Fruit fly (Drosophila melanogaster) whole organism, embryonic: Measurements from ENCODE around the gene nop5.

Experiments used
- Adf1 ChIP-seq: fragments of 200-800 bp; sonication (Bioruptor generic); IDR thresholded peaks from 2 replicates; pipeline ENCODE4 v1.3.6; 2022; ENCODE audit warnings: missing biosample characterization, missing genetic modification characterization
- CG10431 ChIP-seq: fragments of 200-800 bp; sonication (Bioruptor generic); optimal IDR thresholded peaks from 3 replicates; lab custom pipeline; 2018; ENCODE audit warnings: missing biosample characterization, mild to moderate bottlenecking, missing genetic modification characterization
- CG10462 ChIP-seq: fragments of 200-800 bp; sonication (Bioruptor generic); optimal IDR thresholded peaks from 2 replicates; lab custom pipeline; 2016; ENCODE audit warnings: missing biosample characterization, missing genetic modification characterization
- CG11247 ChIP-seq: fragments of 200-800 bp; sonication (Bioruptor generic); IDR thresholded peaks from 2 replicates; pipeline ENCODE4 v1.3.6; 2022; ENCODE audit warnings: missing biosample characterization, missing genetic modification characterization
- CG13894 ChIP-seq: fragments of 200-800 bp; sonication (Bioruptor generic); optimal IDR thresholded peaks from 3 replicates; lab custom pipeline; 2018; ENCODE audit warnings: missing biosample characterization, mild to moderate bottlenecking, missing genetic modification characterization, moderate library complexity
- CG14050 ChIP-seq: fragments of 200-800 bp; sonication (Bioruptor generic); IDR thresholded peaks from 3 replicates; pipeline ENCODE4 v1.3.6; 2022; ENCODE audit warnings: missing biosample characterization, missing genetic modification characterization
- CG14441 ChIP-seq: fragments of 200-800 bp; sonication (Bioruptor generic); IDR thresholded peaks from 2 replicates; pipeline ENCODE4 v1.3.6; 2022; ENCODE audit warnings: missing biosample characterization, missing genetic modification characterization
- CG15601 ChIP-seq: fragments of 200-800 bp; sonication (Bioruptor generic); optimal IDR thresholded peaks from 3 replicates; lab custom pipeline; 2019; ENCODE audit warnings: missing biosample characterization, mild to moderate bottlenecking, missing genetic modification characterization, moderate library complexity
- CG17361 ChIP-seq: fragments of 200-800 bp; sonication (Bioruptor generic); IDR thresholded peaks from 3 replicates; pipeline ENCODE4 v1.3.6; 2022; ENCODE audit warnings: missing biosample characterization, missing genetic modification characterization
- CG17912 ChIP-seq: fragments of 200-800 bp; sonication (Bioruptor generic); optimal IDR thresholded peaks from 2 replicates; lab custom pipeline; 2018; ENCODE audit warnings: missing biosample characterization, mild to moderate bottlenecking, missing genetic modification characterization
- CG31441 ChIP-seq: fragments of 200-800 bp; sonication (Bioruptor generic); IDR thresholded peaks from 2 replicates; pipeline ENCODE4 v1.3.6; 2022; ENCODE audit warnings: missing biosample characterization, missing genetic modification characterization
- CG3163 ChIP-seq: fragments of 200-800 bp; sonication (Bioruptor generic); optimal IDR thresholded peaks from 3 replicates; lab custom pipeline; 2016; ENCODE audit warnings: missing biosample characterization, missing genetic modification characterization
- CG3281 ChIP-seq: fragments of 200-800 bp; sonication (Bioruptor generic); optimal IDR thresholded peaks from 3 replicates; lab custom pipeline; 2017; ENCODE audit warnings: missing biosample characterization, mild to moderate bottlenecking, missing genetic modification characterization
- CG4617 ChIP-seq: fragments of 200-800 bp; sonication (Bioruptor generic); optimal IDR thresholded peaks from 3 replicates; lab custom pipeline; 2016; ENCODE audit warnings: missing biosample characterization, missing genetic modification characterization, borderline replicate concordance
- CG4707 ChIP-seq: fragments of 200-800 bp; sonication (Bioruptor generic); optimal IDR thresholded peaks from 2 replicates; lab custom pipeline; 2018; ENCODE audit warnings: missing biosample characterization, mild to moderate bottlenecking, missing genetic modification characterization, moderate library complexity
- CG6254 ChIP-seq: fragments of 200-800 bp; sonication (Bioruptor generic); optimal IDR thresholded peaks from 3 replicates; lab custom pipeline; 2017; ENCODE audit warnings: mild to moderate bottlenecking, missing biosample characterization, missing genetic modification reagents, missing genetic modification characterization
- CG7357 ChIP-seq: fragments of 200-800 bp; sonication (Bioruptor generic); IDR thresholded peaks from 3 replicates; pipeline ENCODE4 v1.3.6; 2022; ENCODE audit warnings: missing biosample characterization, missing genetic modification characterization
- CG7556 ChIP-seq: fragments of 200-800 bp; sonication (Bioruptor generic); optimal IDR thresholded peaks from 2 replicates; lab custom pipeline; 2017; ENCODE audit warnings: missing biosample characterization, mild to moderate bottlenecking, missing genetic modification characterization
- CG7839 ChIP-seq: fragments of 200-800 bp; sonication (Bioruptor generic); optimal IDR thresholded peaks from 3 replicates; lab custom pipeline; 2018; ENCODE audit warnings: missing biosample characterization, mild to moderate bottlenecking, missing genetic modification characterization, moderate library complexity
- CG9797 ChIP-seq: fragments of 200-800 bp; sonication (Bioruptor generic); optimal IDR thresholded peaks from 3 replicates; lab custom pipeline; 2018; ENCODE audit warnings: missing biosample characterization, mild to moderate bottlenecking, missing genetic modification characterization
- Deaf1 ChIP-seq: fragments of 200-800 bp; optimal IDR thresholded peaks from 3 replicates; lab custom pipeline; 2019; ENCODE audit warnings: missing biosample characterization, mild to moderate bottlenecking, missing genetic modification characterization, moderate library complexity
- Doc2 ChIP-seq: fragments of 200-800 bp; sonication (Bioruptor generic); IDR thresholded peaks from 2 replicates; pipeline ENCODE4 v1.3.6; 2022; ENCODE audit warnings: missing biosample characterization, missing genetic modification characterization
- GATAe ChIP-seq: fragments of 200-800 bp; sonication (Bioruptor generic); conservative IDR thresholded peaks from 2 replicates; pipeline ENCODE4 v1.3.6; 2022; ENCODE audit warnings: missing biosample characterization, missing genetic modification characterization
- HLH3B ChIP-seq: fragments of 200-800 bp; sonication (Bioruptor generic); IDR thresholded peaks from 2 replicates; pipeline ENCODE4 v1.3.6; 2022; ENCODE audit warnings: missing biosample characterization, missing genetic modification characterization
- Hey ChIP-seq: fragments of 200-800 bp; sonication (Bioruptor generic); optimal IDR thresholded peaks from 3 replicates; lab custom pipeline; 2018; ENCODE audit warnings: missing biosample characterization, mild to moderate bottlenecking, missing genetic modification characterization
- HmgZ ChIP-seq: fragments of 200-800 bp; sonication (Bioruptor generic); optimal IDR thresholded peaks from 2 replicates; lab custom pipeline; 2018; ENCODE audit warnings: missing biosample characterization, mild to moderate bottlenecking, missing genetic modification characterization
- Hr51 ChIP-seq, 2 experiments: fragments of 200-800 bp; sonication (Bioruptor generic); optimal IDR thresholded peaks; 2 replicates in 1 of 2; 3 replicates in 1 of 2; lab custom pipeline; 2016 to 2018; ENCODE audit warnings: missing biosample characterization in 2 of 2, missing genetic modification characterization in 2 of 2, mild to moderate bottlenecking in 1 of 2, moderate library complexity in 1 of 2
- Lim3 ChIP-seq: fragments of 200-800 bp; sonication (Bioruptor generic); IDR thresholded peaks from 2 replicates; pipeline ENCODE4 v1.3.6; 2022; ENCODE audit warnings: missing biosample characterization, missing genetic modification characterization
- Med ChIP-seq: fragments of 200-800 bp; sonication (Bioruptor generic); peaks from one replicate; lab custom pipeline; 2016; ENCODE audit warnings: missing biosample characterization, missing genetic modification characterization, mild to moderate bottlenecking, inconsistent platforms, moderate library complexity
- Myb ChIP-seq: fragments of 200-800 bp; sonication (Bioruptor generic); optimal IDR thresholded peaks from 2 replicates; lab custom pipeline; 2016; ENCODE audit warnings: missing biosample characterization, missing genetic modification characterization
- Rfx ChIP-seq: fragments of 200-800 bp; sonication (Bioruptor generic); IDR thresholded peaks from 2 replicates; pipeline ENCODE4 v1.3.6; 2022; ENCODE audit warnings: missing biosample characterization, missing genetic modification characterization
- Spps ChIP-seq: fragments of 200-800 bp; sonication (Bioruptor generic); optimal IDR thresholded peaks from 2 replicates; lab custom pipeline; 2018; ENCODE audit warnings: missing biosample characterization, mild to moderate bottlenecking, missing genetic modification characterization
- Ssrp ChIP-seq: fragments of 200-800 bp; sonication (Bioruptor generic); optimal IDR thresholded peaks from 2 replicates; lab custom pipeline; 2018; ENCODE audit warnings: missing biosample characterization, mild to moderate bottlenecking, missing genetic modification characterization, moderate library complexity
- ac ChIP-seq: fragments of 200-800 bp; sonication (Bioruptor generic); optimal IDR thresholded peaks from 3 replicates; lab custom pipeline; 2017; ENCODE audit warnings: missing biosample characterization, mild to moderate bottlenecking, missing genetic modification characterization
- az2 ChIP-seq: fragments of 200-800 bp; sonication (Bioruptor generic); optimal IDR thresholded peaks from 3 replicates; lab custom pipeline; 2016; ENCODE audit warnings: missing biosample characterization, missing genetic modification characterization
- chm ChIP-seq: fragments of 200-800 bp; sonication (Bioruptor generic); IDR thresholded peaks from 2 replicates; pipeline ENCODE4 v1.3.6; 2022; ENCODE audit warnings: missing biosample characterization, missing genetic modification characterization
- crc ChIP-seq: fragments of 200-800 bp; sonication (Bioruptor generic); optimal IDR thresholded peaks from 2 replicates; lab custom pipeline; 2016; ENCODE audit warnings: missing biosample characterization, missing genetic modification characterization
- crp ChIP-seq, 2 experiments: fragments of 200-800 bp; sonication (Bioruptor generic); optimal IDR thresholded peaks; 2 replicates in 1 of 2; 3 replicates in 1 of 2; lab custom pipeline; 2017; ENCODE audit warnings: missing biosample characterization in 2 of 2, missing genetic modification characterization in 2 of 2, mild to moderate bottlenecking in 1 of 2, moderate library complexity in 1 of 2
- grn ChIP-seq: fragments of 200-800 bp; sonication (Bioruptor generic); optimal IDR thresholded peaks from 3 replicates; lab custom pipeline; 2017; ENCODE audit warnings: missing biosample characterization, missing genetic modification characterization
- ham ChIP-seq: fragments of 200-800 bp; sonication (Bioruptor generic); IDR thresholded peaks from 2 replicates; pipeline ENCODE4 v1.3.6; 2022; ENCODE audit warnings: missing biosample characterization, missing genetic modification characterization
- hbn ChIP-seq: fragments of 200-800 bp; sonication (Bioruptor generic); IDR thresholded peaks from 2 replicates; pipeline ENCODE4 v1.3.6; 2022; ENCODE audit warnings: missing biosample characterization, missing genetic modification characterization; ENCODE audit not compliant: partially characterized antibody
- hth ChIP-seq: fragments of >200 bp; optimal IDR thresholded peaks from 2 replicates; lab custom pipeline; 2017; ENCODE audit warnings: inconsistent platforms
- ind ChIP-seq: fragments of 200-800 bp; sonication (Bioruptor generic); optimal IDR thresholded peaks from 3 replicates; lab custom pipeline; 2016; ENCODE audit warnings: missing biosample characterization, missing genetic modification characterization
- kah ChIP-seq: fragments of 200-800 bp; sonication (Bioruptor generic); optimal IDR thresholded peaks from 2 replicates; lab custom pipeline; 2018; ENCODE audit warnings: missing biosample characterization, mild to moderate bottlenecking, missing genetic modification characterization
- kay ChIP-seq: fragments of 200-800 bp; sonication (Bioruptor generic); optimal IDR thresholded peaks from 2 replicates; lab custom pipeline; 2016; ENCODE audit warnings: missing biosample characterization, missing genetic modification characterization
- lmd ChIP-seq: fragments of 200-800 bp; sonication (Bioruptor generic); IDR thresholded peaks from 2 replicates; pipeline ENCODE4 v1.3.6; 2022; ENCODE audit warnings: missing biosample characterization, missing genetic modification characterization
- nau ChIP-seq: fragments of 200-800 bp; sonication (Bioruptor generic); optimal IDR thresholded peaks from 3 replicates; lab custom pipeline; 2017; ENCODE audit warnings: missing biosample characterization, mild to moderate bottlenecking, missing genetic modification characterization, missing genetic modification reagents
- sd ChIP-seq: fragments of 200-800 bp; sonication (Bioruptor generic); optimal IDR thresholded peaks from 3 replicates; lab custom pipeline; 2018; ENCODE audit warnings: missing biosample characterization, mild to moderate bottlenecking, missing genetic modification characterization, moderate library complexity
- ttk ChIP-seq: fragments of 200-800 bp; sonication (Bioruptor generic); IDR thresholded peaks from 2 replicates; pipeline ENCODE4 v2.1.2; 2022; ENCODE audit warnings: missing biosample characterization, missing genetic modification characterization
- wdn ChIP-seq: fragments of 200-800 bp; sonication (Bioruptor generic); IDR thresholded peaks from 2 replicates; pipeline ENCODE4 v1.3.6; 2022; ENCODE audit warnings: missing biosample characterization, missing genetic modification characterization

Gene nop5

DNA sequence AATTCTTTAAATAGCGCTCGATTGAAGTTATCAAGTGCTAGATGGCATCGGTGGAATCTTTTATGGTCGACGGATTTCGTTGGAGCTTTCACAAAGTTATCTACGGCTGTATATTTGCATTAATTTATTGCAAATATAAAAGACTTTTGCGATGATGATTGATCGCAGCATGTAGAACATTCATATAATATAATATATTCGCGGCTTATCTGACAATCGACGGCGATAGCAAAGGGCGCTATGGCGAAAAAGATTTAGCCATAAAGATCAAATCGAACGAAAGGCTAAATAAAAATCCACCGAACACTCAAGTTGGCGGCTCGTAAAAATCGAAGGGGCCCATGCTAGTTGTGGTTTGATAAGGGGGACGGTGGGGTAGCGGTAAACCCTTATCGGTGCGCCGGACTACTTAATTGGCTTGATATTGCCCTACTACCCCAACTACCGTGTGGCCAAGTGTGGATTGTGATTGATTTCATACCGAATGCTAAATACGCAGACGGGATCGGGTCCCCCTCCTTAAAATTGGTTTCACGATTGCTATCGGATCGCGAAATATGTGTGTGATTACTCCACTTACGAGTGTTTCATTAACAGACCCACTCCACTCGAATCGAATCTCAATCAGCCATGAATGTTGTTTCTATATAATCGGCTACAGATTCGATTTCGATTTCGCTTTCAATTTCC, 50.2 kb downstream of the nop5 start (continued):
- no peak for TF ChIP-seq CG10431 (GFP tag; lab: Kevin White, UChicago)
- TF ChIP-seq wdn (GFP tag; lab: Robert Waterston, UW), result no peak
- TF ChIP-seq CG6254 (GFP tag; lab: Kevin White, UChicago), result no peak
- TF ChIP-seq CG10462, result no peak
- peak; percentile 90 for TF ChIP-seq GATAe (GFP tag; lab: Robert Waterston, UW)
- TF ChIP-seq Adf1 (GFP tag; lab: Robert Waterston, UW), result peak; percentile 29; the same call in 1 of the 2 replicates
- TF ChIP-seq CG13894 (tag; lab: Kevin White, UChicago), result peak; percentile 18
- TF ChIP-seq HLH3B (GFP tag; lab: Robert Waterston, UW), result no peak
- peak; percentile 37 for TF ChIP-seq Deaf1 (tag; lab: Kevin White, UChicago)
- no peak for TF ChIP-seq Ssrp (tag; lab: Kevin White, UChicago)
- TF ChIP-seq CG3163, result no peak
- no peak for TF ChIP-seq CG15601 (tag; lab: Kevin White, UChicago)
- TF ChIP-seq CG4707 (GFP tag; lab: Kevin White, UChicago), result no peak
- no peak for TF ChIP-seq CG17361 (GFP tag; lab: Robert Waterston, UW)
- no peak for TF ChIP-seq Spps (tag; lab: Kevin White, UChicago)
- TF ChIP-seq CG14050 (GFP tag; lab: Robert Waterston, UW), result no peak
- TF ChIP-seq nau (GFP tag; lab: Kevin White, UChicago), result no peak
- TF ChIP-seq hbn (GFP tag; lab: Robert Waterston, UW), result no peak
- TF ChIP-seq Doc2 (GFP tag; lab: Robert Waterston, UW), result no peak
- no peak for TF ChIP-seq CG31441
- TF ChIP-seq CG3281, result peak; percentile 42
- no peak; the same call in 1 of the 2 replicates for TF ChIP-seq Lim3 (GFP tag; lab: Robert Waterston, UW)
- TF ChIP-seq CG4617 (GFP tag; lab: Kevin White, UChicago), result no peak
- no peak for TF ChIP-seq crp (GFP tag; optimal IDR thresholded peaks at IDR 0.05; lab: Kevin White, UChicago)
- no peak for TF ChIP-seq Hr51 (GFP tag; optimal IDR thresholded peaks at IDR 0.05; lab: Kevin White, UChicago)
- TF ChIP-seq hth (lab: Kevin White, UChicago), result no peak
- peak; percentile 96 for TF ChIP-seq grn (GFP tag; lab: Kevin White, UChicago)
- TF ChIP-seq CG9797 (GFP tag; lab: Kevin White, UChicago), result no peak
- TF ChIP-seq chm (GFP tag; lab: Robert Waterston, UW), result no peak
- no peak for TF ChIP-seq ttk (GFP tag; lab: Robert Waterston, UW)
- TF ChIP-seq Hey, result peak; percentile 71
- TF ChIP-seq CG7357 (GFP tag; lab: Robert Waterston, UW), result no peak
- peak; percentile 85 for TF ChIP-seq sd (tag; lab: Kevin White, UChicago)
- no peak for TF ChIP-seq crc
- peak; percentile 23 for TF ChIP-seq HmgZ (tag; lab: Kevin White, UChicago)
- no peak for TF ChIP-seq CG7839 (tag; lab: Kevin White, UChicago)
- TF ChIP-seq CG11247 (GFP tag; lab: Robert Waterston, UW), result no peak
- no peak for TF ChIP-seq kah
- TF ChIP-seq ind (GFP tag; lab: Kevin White, UChicago), result no peak
- TF ChIP-seq CG17912, result no peak
- TF ChIP-seq Med (GFP tag; lab: Kevin White, UChicago), result peak; percentile 56
- TF ChIP-seq ham, result no peak
- no peak for TF ChIP-seq az2
- TF ChIP-seq Rfx, result peak; percentile 28; the same call in 1 of the 2 replicates
- no peak for TF ChIP-seq kay (GFP tag; lab: Kevin White, UChicago)
- no peak for TF ChIP-seq Myb (GFP tag; lab: Kevin White, UChicago)
- TF ChIP-seq CG7556 (GFP tag; lab: Kevin White, UChicago), result no peak
- TF ChIP-seq lmd (GFP tag; lab: Robert Waterston, UW), result peak; percentile 5; the same call in 1 of the 2 replicates
- no peak for TF ChIP-seq ac (GFP tag; lab: Kevin White, UChicago)
- no peak; the same call in 1 of the 2 replicates for TF ChIP-seq CG14441 (GFP tag; lab: Robert Waterston, UW)
